Worm (Caenorhabditis elegans) whole organism, L4 larva: ENCODE results near the gene F01F1.3.

ENCODE experiments used
- F10B5.3 ChIP-seq: sonication (generic microtip); optimal IDR thresholded peaks from 2 replicates; lab custom pipeline; 2016; ENCODE audit warnings: mild to moderate bottlenecking, missing genetic modification characterization, missing compliant biosample characterization
- T26A8.4 ChIP-seq: fragments of 200-800 bp; sonication (Bioruptor generic); IDR thresholded peaks from 2 replicates; pipeline ENCODE4 v1.3.6; 2022; ENCODE audit warnings: missing genetic modification characterization, missing compliant biosample characterization
- Y105C5A.15 ChIP-seq: fragments of 200-800 bp; sonication (Bioruptor generic); IDR thresholded peaks from 2 replicates; pipeline ENCODE4 v1.3.6; 2022; ENCODE audit warnings: missing genetic modification characterization, missing compliant biosample characterization
- Y5F2A.4 ChIP-seq: fragments of 200-800 bp; sonication (Bioruptor generic); optimal IDR thresholded peaks from 2 replicates; lab custom pipeline; 2018; ENCODE audit warnings: mild to moderate bottlenecking, missing genetic modification characterization, missing compliant biosample characterization
- ZK546.5 ChIP-seq, 2 experiments: sonication (generic microtip); optimal IDR thresholded peaks; 2 replicates each; lab custom pipeline; 2017; ENCODE audit warnings: missing biosample characterization in 2 of 2, missing genetic modification characterization in 2 of 2
- ama-1 ChIP-seq: fragments of 150-350 bp; optimal IDR thresholded peaks from 2 replicates; lab custom pipeline; 2014; ENCODE audit warnings: inconsistent platforms, mixed read lengths
- arid-1 ChIP-seq: fragments of 200-800 bp; sonication (Bioruptor generic); conservative IDR thresholded peaks from 2 replicates; pipeline ENCODE4 v1.3.6; 2022; ENCODE audit warnings: missing genetic modification reagents, missing genetic modification characterization, missing compliant biosample characterization
- attf-4 ChIP-seq: sonication (generic microtip); optimal IDR thresholded peaks from 3 replicates; lab custom pipeline; 2017; ENCODE audit warnings: missing biosample characterization, missing genetic modification characterization
- ceh-28 ChIP-seq: fragments of 150-350 bp; optimal IDR thresholded peaks from 2 replicates; lab custom pipeline; 2014; ENCODE audit warnings: missing biosample characterization, missing genetic modification reagents, missing genetic modification characterization
- ceh-62 ChIP-seq: sonication (generic microtip); optimal IDR thresholded peaks from 2 replicates; lab custom pipeline; 2017; ENCODE audit warnings: missing biosample characterization, missing genetic modification characterization
- ceh-82 ChIP-seq: sonication (generic microtip); optimal IDR thresholded peaks from 2 replicates; lab custom pipeline; 2017; ENCODE audit warnings: missing biosample characterization, missing genetic modification characterization
- cey-2 ChIP-seq: sonication (generic microtip); optimal IDR thresholded peaks from 3 replicates; lab custom pipeline; 2017; ENCODE audit warnings: missing genetic modification characterization, mild to moderate bottlenecking, missing compliant biosample characterization, antibody characterized with exemption, borderline replicate concordance; ENCODE audit not compliant: insufficient read depth
- daf-16 ChIP-seq, 3 experiments: sonication (generic microtip); optimal IDR thresholded peaks; 2 replicates each; lab custom pipeline; 2016 to 2017; ENCODE audit warnings: missing genetic modification characterization in 3 of 3, missing genetic modification reagents in 3 of 3, mild to moderate bottlenecking in 2 of 3, missing compliant biosample characterization in 2 of 3, missing biosample characterization in 1 of 3, moderate library complexity in 1 of 3
- daf-19 ChIP-seq: fragments of 200-800 bp; sonication (Bioruptor generic); conservative IDR thresholded peaks from 2 replicates; pipeline ENCODE4 v1.3.6; 2022; ENCODE audit warnings: missing genetic modification characterization, missing compliant biosample characterization
- dmd-6 ChIP-seq: fragments of 200-800 bp; sonication (Bioruptor generic); IDR thresholded peaks from 2 replicates; pipeline ENCODE4 v1.3.6; 2022; ENCODE audit warnings: missing genetic modification reagents, missing genetic modification characterization, missing compliant biosample characterization
- dmd-9 ChIP-seq: fragments of 200-800 bp; sonication (Bioruptor generic); IDR thresholded peaks from 2 replicates; pipeline ENCODE4 v1.3.6; 2022; ENCODE audit warnings: missing genetic modification reagents, missing genetic modification characterization, missing compliant biosample characterization
- dve-1 ChIP-seq: sonication (generic microtip); optimal IDR thresholded peaks from 2 replicates; lab custom pipeline; 2017; ENCODE audit warnings: antibody characterized with exemption, mild to moderate bottlenecking, missing genetic modification characterization, missing compliant biosample characterization; ENCODE audit not compliant: insufficient read depth
- fos-1 ChIP-seq: fragments of 150-350 bp; optimal IDR thresholded peaks from 2 replicates; lab custom pipeline; 2014; ENCODE audit warnings: missing biosample characterization, missing genetic modification characterization
- gei-8 ChIP-seq: fragments of 200-800 bp; sonication (Bioruptor generic); optimal IDR thresholded peaks from 2 replicates; lab custom pipeline; 2018; ENCODE audit warnings: mild to moderate bottlenecking, missing genetic modification characterization, missing compliant biosample characterization
- hlh-11 ChIP-seq: fragments of 200-800 bp; sonication (Bioruptor generic); optimal IDR thresholded peaks from 2 replicates; lab custom pipeline; 2018; ENCODE audit warnings: mild to moderate bottlenecking, missing genetic modification characterization, missing compliant biosample characterization
- hmg-1.1 ChIP-seq: fragments of 200-800 bp; sonication (Bioruptor generic); IDR thresholded peaks from 2 replicates; pipeline ENCODE4 v1.3.6; 2022; ENCODE audit warnings: missing genetic modification reagents, missing genetic modification characterization, missing compliant biosample characterization
- lsy-2 ChIP-seq, 2 experiments: fragments of 150-350 bp in 1 of 2; sonication (generic microtip) in 1 of 2; optimal IDR thresholded peaks; 2 replicates each; lab custom pipeline; 2014 to 2017; ENCODE audit warnings: missing biosample characterization in 2 of 2, missing genetic modification characterization in 2 of 2
- mes-2 ChIP-seq: sonication (generic microtip); optimal IDR thresholded peaks from 2 replicates; lab custom pipeline; 2016; ENCODE audit warnings: missing genotype, mild to moderate bottlenecking, missing genetic modification characterization, missing compliant biosample characterization; ENCODE audit not compliant: poor library complexity, severe bottlenecking
- nhr-237 ChIP-seq: sonication (generic microtip); optimal IDR thresholded peaks from 2 replicates; lab custom pipeline; 2017; ENCODE audit warnings: missing biosample characterization, missing genetic modification characterization
- nhr-25 ChIP-seq: sonication (generic microtip); optimal IDR thresholded peaks from 2 replicates; lab custom pipeline; 2017; ENCODE audit warnings: missing genetic modification characterization, mild to moderate bottlenecking, missing compliant biosample characterization, antibody characterized with exemption, moderate library complexity, borderline replicate concordance; ENCODE audit not compliant: insufficient read depth
- nhr-28 ChIP-seq: fragments of 150-350 bp; optimal IDR thresholded peaks from 2 replicates; lab custom pipeline; 2014; ENCODE audit warnings: missing biosample characterization, missing genetic modification characterization
- nhr-6 ChIP-seq: fragments of 150-350 bp; optimal IDR thresholded peaks from 2 replicates; lab custom pipeline; 2014; ENCODE audit warnings: missing biosample characterization, missing genetic modification characterization
- nhr-76 ChIP-seq: fragments of 150-350 bp; optimal IDR thresholded peaks from 2 replicates; lab custom pipeline; 2014; ENCODE audit warnings: missing biosample characterization, missing genetic modification characterization
- pqm-1 ChIP-seq: sonication (generic microtip); optimal IDR thresholded peaks from 2 replicates; lab custom pipeline; 2017; ENCODE audit warnings: missing biosample characterization, missing genetic modification characterization
- saeg-2 ChIP-seq: fragments of 200-800 bp; sonication (Bioruptor generic); IDR thresholded peaks from 2 replicates; pipeline ENCODE4 v1.3.6; 2022; ENCODE audit warnings: missing genetic modification reagents, missing genetic modification characterization, missing compliant biosample characterization
- skn-1 ChIP-seq: fragments of 150-350 bp; optimal IDR thresholded peaks from 2 replicates; lab custom pipeline; 2014; ENCODE audit warnings: missing biosample characterization, missing genetic modification characterization
- snpc-1.2 ChIP-seq: fragments of 200-800 bp; sonication (Bioruptor generic); IDR thresholded peaks from 2 replicates; pipeline ENCODE4 v1.3.6; 2022; ENCODE audit warnings: missing genetic modification reagents, missing genetic modification characterization, missing compliant biosample characterization
- tag-97 ChIP-seq: fragments of 200-800 bp; sonication (Bioruptor generic); IDR thresholded peaks from 2 replicates; pipeline ENCODE4 v1.3.6; 2022; ENCODE audit warnings: missing genetic modification characterization, missing compliant biosample characterization
- unc-130 ChIP-seq: sonication (generic microtip); optimal IDR thresholded peaks from 2 replicates; lab custom pipeline; 2016; ENCODE audit warnings: missing genetic modification reagents, missing genetic modification characterization, missing compliant biosample characterization
- unc-39 ChIP-seq: sonication (generic microtip); optimal IDR thresholded peaks from 2 replicates; lab custom pipeline; 2017; ENCODE audit warnings: missing biosample characterization, missing genetic modification characterization
- zag-1 ChIP-seq: fragments of 150-350 bp; optimal IDR thresholded peaks from 2 replicates; lab custom pipeline; 2014; ENCODE audit warnings: missing biosample characterization, missing genetic modification characterization

The F01F1.3 gene

DNA sequence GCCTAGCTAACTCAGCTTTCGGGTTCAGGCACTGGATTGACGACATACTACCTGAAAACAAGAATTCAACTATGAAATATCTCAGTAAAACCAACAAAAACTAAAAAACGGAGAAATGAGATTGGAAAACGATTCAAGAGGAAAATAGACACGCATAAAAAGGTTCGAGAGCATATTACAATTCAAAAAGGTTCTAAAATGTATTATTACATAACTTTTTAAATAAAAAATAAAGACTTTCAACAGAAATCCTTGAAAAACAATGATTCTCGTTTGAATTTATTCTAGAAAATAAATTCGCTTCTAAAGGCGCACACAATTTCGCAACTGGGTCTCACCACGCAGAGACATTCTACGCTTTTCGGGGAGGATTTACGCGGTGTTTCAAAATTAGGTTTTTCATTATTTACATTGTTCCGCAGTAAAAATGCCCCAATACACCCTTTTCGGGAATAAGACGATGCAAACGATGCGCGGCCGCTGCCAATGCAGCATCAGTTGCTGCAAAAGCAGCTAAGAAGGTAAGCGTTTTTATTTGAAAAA is 16.0 kb upstream of the F01F1.3 start, which contains the start of the genes cct-6 and alh-9 (continued):
- TF ChIP-seq ceh-62 (no peak), arid-1 (GFP tag; lab: Robert Waterston, UW) (no peak; the same call in 1 of the 2 replicates), nhr-25 (tag; lab: Kevin White, UChicago) (peak; percentile 42), daf-19 (no peak), unc-130 (GFP tag; lab: Kevin White, UChicago) (peak; percentile 40), skn-1 (tag; lab: Kevin White, UChicago) (no peak), lsy-2 (tag; optimal IDR thresholded peaks at IDR 0.05; lab: Kevin White, UChicago) (peak in 1 of 2 experiments; percentile 94), unc-39 (tag; lab: Kevin White, UChicago) (no peak), cey-2 (tag; lab: Kevin White, UChicago) (no peak), T26A8.4 (0 out of 2 replicates have a peak, but pooled peaks have one; percentile 53), saeg-2 (GFP tag; lab: Robert Waterston, UW) (no peak), hmg-1.1 (GFP tag; lab: Robert Waterston, UW) (peak; percentile 58; the same call in 1 of the 2 replicates)

DNA sequence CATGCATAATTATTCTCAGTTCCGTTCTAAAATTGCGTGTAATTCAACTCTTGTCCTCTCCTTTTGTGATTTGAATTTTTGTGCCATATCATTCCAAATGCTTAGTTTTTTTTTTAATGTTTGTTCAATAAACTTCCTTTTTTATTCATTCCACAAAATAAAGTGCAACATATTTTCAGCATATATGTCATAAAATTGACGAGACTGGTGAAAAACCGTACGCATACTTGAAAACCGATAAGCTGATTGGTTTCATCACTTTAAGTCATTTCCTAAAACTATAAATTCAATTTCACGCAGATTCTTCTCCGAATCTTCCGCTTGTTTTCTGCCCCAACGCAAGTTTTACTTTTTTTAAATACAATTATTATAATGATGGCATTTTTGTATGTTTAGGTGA is 12.7 kb upstream of the F01F1.3 start, which contains the start of gene dpf-4:
TSS of gene dpf-4 (plus strand) at position 301 of the 400 bp plus-strand sequence.
- TF ChIP-seq ama-1 (lab: Kevin White, UChicago) (peak; percentile 39), cey-2 (tag; lab: Kevin White, UChicago) (no peak)

DNA sequence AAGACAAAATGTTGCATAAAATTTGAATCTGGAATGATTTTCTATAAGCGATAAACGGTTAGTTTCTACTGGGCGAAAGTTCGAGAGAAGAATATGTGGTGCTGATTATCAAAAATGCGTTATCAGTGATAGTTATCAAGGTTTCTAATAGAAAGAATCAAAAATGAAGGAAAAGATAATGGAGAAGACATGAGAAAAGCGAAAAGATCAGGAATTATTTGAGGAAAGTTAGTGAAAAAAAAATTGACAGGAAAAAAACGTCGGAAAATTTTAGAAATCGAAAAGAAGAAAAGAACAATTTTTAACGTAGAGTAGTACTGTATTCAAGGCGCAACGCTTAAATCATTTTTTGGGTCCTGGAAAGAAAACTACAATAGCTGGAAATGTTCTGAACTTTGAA is 8.0 kb upstream of the F01F1.3 start, which contains the start of gene dnpp-1:
TSS of gene dnpp-1 (minus strand) at position 30 of the 400 bp plus-strand sequence.
- TF ChIP-seq nhr-6 (tag; lab: Kevin White, UChicago), result no peak
- peak; percentile 39 for TF ChIP-seq hlh-11 (tag; lab: Kevin White, UChicago)
- TF ChIP-seq dmd-6 (GFP tag; lab: Robert Waterston, UW), result peak; percentile 49; the same call in 1 of the 2 replicates
- TF ChIP-seq unc-39 (tag; lab: Kevin White, UChicago), result no peak
- no peak for TF ChIP-seq tag-97 (GFP tag; lab: Robert Waterston, UW)
- no peak for TF ChIP-seq daf-19
- TF ChIP-seq ZK546.5 (tag; optimal IDR thresholded peaks at IDR 0.05; lab: Kevin White, UChicago), result no peak
- no peak for TF ChIP-seq mes-2
- no peak for TF ChIP-seq F10B5.3 (tag; lab: Kevin White, UChicago)
- TF ChIP-seq nhr-76 (tag; lab: Kevin White, UChicago), result no peak
- TF ChIP-seq ceh-28, result no peak
- TF ChIP-seq Y5F2A.4 (GFP tag; lab: Kevin White, UChicago), result no peak
- no peak for TF ChIP-seq daf-16 (GFP tag; optimal IDR thresholded peaks at IDR 0.05; lab: Kevin White, UChicago)
- TF ChIP-seq daf-16 (tag; optimal IDR thresholded peaks at IDR 0.05; lab: Kevin White, UChicago), result peak; percentile 48
- peak; percentile 71 for TF ChIP-seq dve-1 (tag; lab: Kevin White, UChicago)
- no peak for TF ChIP-seq skn-1 (tag; lab: Kevin White, UChicago)
- TF ChIP-seq zag-1 (tag; lab: Kevin White, UChicago), result no peak
- TF ChIP-seq nhr-28, result peak; percentile 41
- TF ChIP-seq dmd-9 (GFP tag; lab: Robert Waterston, UW), result no peak
- no peak for TF ChIP-seq nhr-237 (tag; lab: Kevin White, UChicago)
- no peak for TF ChIP-seq attf-4 (tag; lab: Kevin White, UChicago)
- no peak for TF ChIP-seq ceh-82 (tag; lab: Kevin White, UChicago)
- no peak for TF ChIP-seq fos-1 (tag; lab: Kevin White, UChicago)
- no peak for TF ChIP-seq gei-8
- no peak for TF ChIP-seq ceh-62
- TF ChIP-seq pqm-1, result peak; percentile 97
- TF ChIP-seq Y105C5A.15, result no peak
- TF ChIP-seq snpc-1.2 (GFP tag; lab: Robert Waterston, UW), result no peak
